Worm (Caenorhabditis elegans) whole organism, L4 larva: ENCODE measurements around the gene ufd-2.

Experiments
- F10B5.3 ChIP-seq: sonication (generic microtip); optimal IDR thresholded peaks from 2 replicates; lab custom pipeline; 2016; ENCODE audit warnings: mild to moderate bottlenecking, missing genetic modification characterization, missing compliant biosample characterization
- F49E8.2 ChIP-seq: sonication (generic microtip); optimal IDR thresholded peaks from 2 replicates; lab custom pipeline; 2016; ENCODE audit warnings: missing compliant biosample characterization, mild to moderate bottlenecking, missing genetic modification characterization, borderline replicate concordance
- R02D3.7 ChIP-seq: fragments of 150-350 bp; sonication (generic microtip); optimal IDR thresholded peaks from 3 replicates; lab custom pipeline; 2014; ENCODE audit warnings: missing biosample characterization, missing genetic modification characterization
- T20F7.1 ChIP-seq: fragments of 200-800 bp; sonication (Bioruptor generic); optimal IDR thresholded peaks from 2 replicates; lab custom pipeline; 2018; ENCODE audit warnings: mild to moderate bottlenecking, missing genetic modification characterization, missing compliant biosample characterization
- Y48G9A.11 ChIP-seq: fragments of 200-800 bp; sonication (Bioruptor generic); IDR thresholded peaks from 2 replicates; pipeline ENCODE4 v1.3.6; 2022; ENCODE audit warnings: missing genetic modification reagents, missing genetic modification characterization, missing compliant biosample characterization
- Y5F2A.4 ChIP-seq: fragments of 200-800 bp; sonication (Bioruptor generic); optimal IDR thresholded peaks from 2 replicates; lab custom pipeline; 2018; ENCODE audit warnings: mild to moderate bottlenecking, missing genetic modification characterization, missing compliant biosample characterization
- aha-1 ChIP-seq: fragments of 150-350 bp; peaks from one replicate; lab custom pipeline; 2014; ENCODE audit warnings: missing biosample characterization, missing genetic modification characterization
- ama-1 ChIP-seq: fragments of 150-350 bp; optimal IDR thresholded peaks from 2 replicates; lab custom pipeline; 2014; ENCODE audit warnings: inconsistent platforms, mixed read lengths
- ceh-44 ChIP-seq: fragments of 200-800 bp; sonication (Bioruptor generic); IDR thresholded peaks from 2 replicates; pipeline ENCODE4 v1.3.6; 2022; ENCODE audit warnings: missing genetic modification reagents, missing genetic modification characterization, missing compliant biosample characterization
- daf-12 ChIP-seq: fragments of 150-350 bp; optimal IDR thresholded peaks from 2 replicates; lab custom pipeline; 2014; ENCODE audit warnings: missing biosample characterization, missing genetic modification reagents, missing genetic modification characterization
- daf-16 ChIP-seq, 3 experiments: sonication (generic microtip); optimal IDR thresholded peaks; 2 replicates each; lab custom pipeline; 2016 to 2017; ENCODE audit warnings: missing genetic modification characterization in 3 of 3, missing genetic modification reagents in 3 of 3, mild to moderate bottlenecking in 2 of 3, missing compliant biosample characterization in 2 of 3, missing biosample characterization in 1 of 3, moderate library complexity in 1 of 3
- daf-19 ChIP-seq: fragments of 200-800 bp; sonication (Bioruptor generic); conservative IDR thresholded peaks from 2 replicates; pipeline ENCODE4 v1.3.6; 2022; ENCODE audit warnings: missing genetic modification characterization, missing compliant biosample characterization
- dpl-1 ChIP-seq: fragments of 150-350 bp; optimal IDR thresholded peaks from 2 replicates; lab custom pipeline; 2014; ENCODE audit warnings: missing biosample characterization, missing genetic modification reagents, missing genetic modification characterization
- duxl-1 ChIP-seq: sonication (generic microtip); optimal IDR thresholded peaks from 2 replicates; lab custom pipeline; 2016; ENCODE audit warnings: mild to moderate bottlenecking, missing genetic modification characterization, moderate library complexity, missing compliant biosample characterization; ENCODE audit not compliant: poor library complexity
- fos-1 ChIP-seq: fragments of 150-350 bp; optimal IDR thresholded peaks from 2 replicates; lab custom pipeline; 2014; ENCODE audit warnings: missing biosample characterization, missing genetic modification characterization
- gei-8 ChIP-seq: fragments of 200-800 bp; sonication (Bioruptor generic); optimal IDR thresholded peaks from 2 replicates; lab custom pipeline; 2018; ENCODE audit warnings: mild to moderate bottlenecking, missing genetic modification characterization, missing compliant biosample characterization
- hif-1 ChIP-seq, 2 experiments: sonication (generic microtip); optimal IDR thresholded peaks; 2 replicates each; lab custom pipeline; 2016 to 2017; ENCODE audit warnings: missing compliant biosample characterization in 2 of 2, missing genetic modification characterization in 2 of 2, missing genetic modification reagents in 2 of 2, missing genotype in 2 of 2, mild to moderate bottlenecking in 1 of 2
- hlh-30 ChIP-seq: sonication (generic microtip); optimal IDR thresholded peaks from 2 replicates; lab custom pipeline; 2017; ENCODE audit warnings: antibody characterized with exemption, mild to moderate bottlenecking, missing genetic modification characterization, missing compliant biosample characterization; ENCODE audit not compliant: insufficient read depth
- lin-29 ChIP-seq: fragments of 200-800 bp; sonication (Bioruptor generic); IDR thresholded peaks from 2 replicates; pipeline ENCODE4 v1.3.6; 2022; ENCODE audit warnings: missing genetic modification reagents, missing genetic modification characterization, missing compliant biosample characterization
- madf-9 ChIP-seq: fragments of 200-800 bp; sonication (Bioruptor generic); conservative IDR thresholded peaks from 2 replicates; pipeline ENCODE4 v1.3.6; 2022; ENCODE audit warnings: missing genetic modification reagents, missing genetic modification characterization, missing compliant biosample characterization
- mdl-1 ChIP-seq, 2 experiments: fragments of 150-350 bp in 1 of 2; sonication (generic microtip) in 1 of 2; optimal IDR thresholded peaks; 2 replicates each; lab custom pipeline; 2014 to 2017; ENCODE audit warnings: missing biosample characterization in 2 of 2, missing genetic modification characterization in 2 of 2
- nhr-111 ChIP-seq: fragments of 200-800 bp; sonication (Bioruptor generic); optimal IDR thresholded peaks from 2 replicates; lab custom pipeline; 2018; ENCODE audit warnings: mild to moderate bottlenecking, missing genetic modification characterization, missing compliant biosample characterization
- nhr-237 ChIP-seq: sonication (generic microtip); optimal IDR thresholded peaks from 2 replicates; lab custom pipeline; 2017; ENCODE audit warnings: missing biosample characterization, missing genetic modification characterization
- nhr-25 ChIP-seq: sonication (generic microtip); optimal IDR thresholded peaks from 2 replicates; lab custom pipeline; 2017; ENCODE audit warnings: missing genetic modification characterization, mild to moderate bottlenecking, missing compliant biosample characterization, antibody characterized with exemption, moderate library complexity, borderline replicate concordance; ENCODE audit not compliant: insufficient read depth
- nhr-6 ChIP-seq: fragments of 150-350 bp; optimal IDR thresholded peaks from 2 replicates; lab custom pipeline; 2014; ENCODE audit warnings: missing biosample characterization, missing genetic modification characterization
- nhr-77 ChIP-seq: fragments of 150-350 bp; optimal IDR thresholded peaks from 2 replicates; lab custom pipeline; 2014; ENCODE audit warnings: missing biosample characterization, missing genetic modification characterization
- sdz-12 ChIP-seq: fragments of 200-800 bp; sonication (Bioruptor generic); optimal IDR thresholded peaks from 2 replicates; lab custom pipeline; 2018; ENCODE audit warnings: mild to moderate bottlenecking, missing genetic modification characterization, missing compliant biosample characterization
- unc-62 ChIP-seq, 3 experiments: fragments of 150-350 bp in 1 of 3; sonication (generic microtip); optimal IDR thresholded peaks in 2 of 3; peaks in 1 of 3; 1 replicate in 1 of 3; 2 replicates in 2 of 3; lab custom pipeline; 2014 to 2017; ENCODE audit warnings: missing biosample characterization in 3 of 3, missing genetic modification characterization in 3 of 3, missing genetic modification reagents in 3 of 3, missing genotype in 1 of 3
- zfp-2 ChIP-seq: sonication (generic microtip); optimal IDR thresholded peaks from 2 replicates; lab custom pipeline; 2016; ENCODE audit warnings: mild to moderate bottlenecking, missing genetic modification characterization, missing compliant biosample characterization
- zip-2 ChIP-seq: fragments of 150-350 bp; optimal IDR thresholded peaks from 2 replicates; lab custom pipeline; 2014; ENCODE audit warnings: missing biosample characterization, missing genetic modification characterization

The ufd-2 gene

ce11 chrII:8091528-8091927, 29.0 kb downstream of the ufd-2 start (continued):
- peak; percentile 40; the same call in 1 of the 2 replicates for TF ChIP-seq Y48G9A.11
- TF ChIP-seq F10B5.3, result no peak
- TF ChIP-seq ama-1 (lab: Kevin White, UChicago), result peak; percentile 93
- no peak for TF ChIP-seq mdl-1 (tag; optimal IDR thresholded peaks at IDR 0.05; lab: Kevin White, UChicago)
- TF ChIP-seq dpl-1, result peak; percentile 19
- peak; percentile 62 for TF ChIP-seq duxl-1 (tag; lab: Kevin White, UChicago)
- TF ChIP-seq nhr-6, result peak; percentile 10
- TF ChIP-seq nhr-25 (tag; lab: Kevin White, UChicago), result peak; percentile 53
- peak; percentile 60 for TF ChIP-seq F49E8.2 (tag; lab: Kevin White, UChicago)
- TF ChIP-seq, all 104 proteins: peak for 30

DNA sequence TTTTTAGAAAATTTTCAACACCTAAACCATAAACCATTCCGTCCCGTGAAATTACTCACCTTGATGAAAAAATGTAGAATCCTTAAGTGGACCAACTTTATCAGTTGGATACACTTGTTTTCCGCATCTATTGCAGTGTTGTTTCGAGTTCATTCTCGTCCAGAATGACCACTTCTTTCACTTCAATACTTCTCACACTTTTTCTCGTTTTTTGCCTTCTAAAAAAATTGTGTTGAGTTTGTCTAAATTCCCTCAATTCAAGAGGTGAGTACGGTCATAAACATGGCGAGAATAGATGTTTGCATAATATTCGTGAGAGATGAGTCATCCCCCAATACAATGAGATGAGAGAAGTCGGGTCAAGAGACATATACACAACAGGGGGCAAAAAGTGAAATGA, 30.0 kb downstream of the ufd-2 start, which contains the start of gene ltd-1:
TSS of gene ltd-1 (minus strand) at position 218 of the 400 bp plus-strand sequence.
- TF ChIP-seq aha-1, result peak; percentile 58
- TF ChIP-seq ceh-44, result no peak

ce11 chrII:8093283-8093682, 30.7 kb downstream of the ufd-2 start:
- TF ChIP-seq dpl-1 (no peak), aha-1 (peak; percentile 93)

DNA sequence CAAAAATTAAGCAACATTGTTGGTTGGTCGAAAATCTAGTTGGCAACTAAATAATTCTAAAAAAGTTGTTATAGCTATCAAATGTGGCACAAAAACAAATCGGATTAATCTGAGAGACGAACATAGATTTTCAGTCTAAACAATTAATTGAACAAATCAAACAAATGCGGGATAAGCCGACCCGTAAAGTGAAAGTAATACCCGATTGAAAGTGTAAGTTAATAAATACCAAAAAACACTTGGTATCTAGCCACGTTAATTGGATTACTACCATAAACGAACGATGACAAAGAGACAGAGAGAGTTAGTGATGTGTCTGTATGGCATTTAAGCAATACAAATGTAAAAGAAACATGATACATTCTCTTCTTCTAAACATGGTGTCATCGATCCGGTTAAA, 31.4 kb downstream of the ufd-2 start:
- TF ChIP-seq Y5F2A.4 (GFP tag; lab: Kevin White, UChicago), result no peak
- no peak for TF ChIP-seq nhr-111 (GFP tag; lab: Kevin White, UChicago)

DNA sequence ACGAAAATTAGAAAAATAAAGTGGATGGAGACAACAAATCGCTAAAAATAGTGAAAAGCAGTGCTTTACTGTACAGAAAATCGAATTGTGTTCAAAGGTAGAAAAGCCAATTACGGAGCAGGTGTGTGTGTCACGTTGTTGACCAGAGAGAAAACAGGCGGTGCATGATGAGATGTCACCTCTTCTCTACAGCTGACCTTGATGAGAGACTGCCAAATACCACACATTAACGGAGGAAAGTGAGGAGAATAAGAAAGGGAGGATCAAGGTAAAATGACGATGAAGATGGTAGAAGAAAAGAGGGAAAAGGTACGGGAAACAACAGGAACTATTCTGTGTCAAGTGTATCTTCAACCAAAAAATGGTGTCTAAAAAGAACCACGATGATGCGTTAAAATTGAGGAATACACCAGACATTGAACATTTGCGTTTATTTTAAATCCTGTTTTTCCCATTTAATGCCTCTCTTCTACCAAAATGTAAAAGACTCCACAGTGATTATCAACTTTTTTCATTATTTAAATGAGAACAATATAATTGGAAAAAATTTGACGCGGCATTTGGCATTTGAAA, 36.8 kb downstream of the ufd-2 start:
- TF ChIP-seq nhr-6 (no peak), T20F7.1 (GFP tag; lab: Kevin White, UChicago) (no peak), nhr-25 (tag; lab: Kevin White, UChicago) (peak; percentile 59), aha-1 (no peak), unc-62 (GFP tag; optimal IDR thresholded peaks at IDR 0.05 in 1 of 2; lab: Kevin White, UChicago) (peak in 1 of 2 experiments; percentile 83), unc-62 (tag; optimal IDR thresholded peaks at IDR 0.05; lab: Kevin White, UChicago) (no peak), zfp-2 (no peak), daf-16 (GFP tag; optimal IDR thresholded peaks at IDR 0.05; lab: Kevin White, UChicago) (no peak), daf-16 (tag; optimal IDR thresholded peaks at IDR 0.05; lab: Kevin White, UChicago) (no peak), lin-29 (no peak), nhr-237 (no peak), madf-9 (GFP tag; lab: Robert Waterston, UW) (no peak), R02D3.7 (tag; lab: Kevin White, UChicago) (no peak), hlh-30 (tag; lab: Kevin White, UChicago) (peak; percentile 43), sdz-12 (GFP tag; lab: Kevin White, UChicago) (no peak), daf-19 (GFP tag; lab: Robert Waterston, UW) (no peak), nhr-77 (no peak), daf-12 (tag; lab: Kevin White, UChicago) (no peak), zip-2 (no peak), hif-1 (tag; optimal IDR thresholded peaks at IDR 0.05; lab: Kevin White, UChicago) (no peak), gei-8 (GFP tag; lab: Kevin White, UChicago) (no peak)
- TF ChIP-seq, all 104 proteins: peak for 3

DNA sequence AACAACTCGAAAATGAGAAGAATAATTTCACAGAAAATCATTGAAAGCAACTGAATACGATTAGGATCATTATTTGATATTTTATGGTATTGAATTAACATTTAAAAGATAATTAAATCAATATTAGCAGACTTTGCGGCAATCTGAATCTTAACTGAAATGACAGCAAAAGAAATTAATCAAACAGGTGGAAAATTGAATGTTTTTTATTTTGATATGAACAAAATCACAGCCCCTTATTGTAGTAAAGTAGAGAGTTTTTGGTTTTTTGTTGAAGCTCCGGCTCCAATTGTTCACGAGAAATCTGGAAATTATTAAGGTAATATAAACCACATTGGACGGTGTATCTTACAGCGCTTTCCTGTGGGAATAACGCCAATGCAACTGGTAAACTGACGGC, 39.5 kb downstream of the ufd-2 start, which contains the start of gene sre-2:
TSS of gene sre-2 (minus strand) at position 101 of the 400 bp plus-strand sequence.
- TF ChIP-seq fos-1 (tag; lab: Kevin White, UChicago), result no peak
